Fruit fly (Drosophila melanogaster) whole organism, embryonic: ENCODE results near the gene CG18265.

ENCODE experiments used
- Blimp-1 ChIP-seq: fragments of 200-800 bp; sonication (Bioruptor generic); optimal IDR thresholded peaks from 3 replicates; lab custom pipeline; 2018; ENCODE audit warnings: missing biosample characterization, missing genetic modification characterization, mild to moderate bottlenecking, moderate library complexity, missing genetic modification reagents
- Bteb2 ChIP-seq: fragments of 200-800 bp; sonication (Bioruptor generic); optimal IDR thresholded peaks from 2 replicates; lab custom pipeline; 2016; ENCODE audit warnings: missing biosample characterization, missing genetic modification characterization
- CG10321 ChIP-seq: fragments of 200-800 bp; sonication (Bioruptor generic); IDR thresholded peaks from 2 replicates; pipeline ENCODE4 v1.3.6; 2022; ENCODE audit warnings: missing biosample characterization, missing genetic modification characterization
- CG10366 ChIP-seq: fragments of 200-800 bp; sonication (Bioruptor generic); IDR thresholded peaks from 2 replicates; pipeline ENCODE4 v1.3.6; 2022; ENCODE audit warnings: missing biosample characterization, missing genetic modification characterization
- CG11723 ChIP-seq: fragments of 200-800 bp; sonication (Bioruptor generic); optimal IDR thresholded peaks from 2 replicates; lab custom pipeline; 2017; ENCODE audit warnings: missing biosample characterization, mild to moderate bottlenecking, missing genetic modification characterization
- CG1233 ChIP-seq: fragments of 200-800 bp; sonication (Bioruptor generic); optimal IDR thresholded peaks from 4 replicates; lab custom pipeline; 2018; ENCODE audit warnings: missing biosample characterization, mild to moderate bottlenecking, missing genetic modification characterization
- CG12744 ChIP-seq: fragments of 200-800 bp; sonication (Bioruptor generic); optimal IDR thresholded peaks from 2 replicates; lab custom pipeline; 2016; ENCODE audit warnings: missing biosample characterization, missing genetic modification characterization
- CG13287 ChIP-seq: fragments of 200-800 bp; sonication (Bioruptor generic); IDR thresholded peaks from 2 replicates; pipeline ENCODE4 v1.3.6; 2022; ENCODE audit warnings: missing biosample characterization, missing genetic modification characterization; ENCODE audit not compliant: partially characterized antibody
- CG13894 ChIP-seq: fragments of 200-800 bp; sonication (Bioruptor generic); optimal IDR thresholded peaks from 3 replicates; lab custom pipeline; 2018; ENCODE audit warnings: missing biosample characterization, mild to moderate bottlenecking, missing genetic modification characterization, moderate library complexity
- CG16863 ChIP-seq: fragments of 200-800 bp; sonication (Bioruptor generic); optimal IDR thresholded peaks from 3 replicates; lab custom pipeline; 2016; ENCODE audit warnings: missing biosample characterization, missing genetic modification characterization
- CG18476 ChIP-seq: fragments of 200-800 bp; sonication (Bioruptor generic); optimal IDR thresholded peaks from 2 replicates; lab custom pipeline; 2016; ENCODE audit warnings: missing biosample characterization, mild to moderate bottlenecking, missing genetic modification characterization
- CG2875 ChIP-seq: fragments of 200-800 bp; sonication (Bioruptor generic); optimal IDR thresholded peaks from 2 replicates; lab custom pipeline; 2017; ENCODE audit warnings: missing biosample characterization, mild to moderate bottlenecking, missing genetic modification characterization, missing genetic modification reagents
- CG32772 ChIP-seq: fragments of 200-800 bp; sonication (Bioruptor generic); IDR thresholded peaks from 2 replicates; pipeline ENCODE4 v1.3.6; 2022; ENCODE audit warnings: missing biosample characterization, missing genetic modification characterization
- CG4360 ChIP-seq: fragments of 200-800 bp; sonication (Bioruptor generic); IDR thresholded peaks from 2 replicates; pipeline ENCODE4 v1.3.6; 2022; ENCODE audit warnings: missing biosample characterization, missing genetic modification characterization
- CG4707 ChIP-seq: fragments of 200-800 bp; sonication (Bioruptor generic); optimal IDR thresholded peaks from 2 replicates; lab custom pipeline; 2018; ENCODE audit warnings: missing biosample characterization, mild to moderate bottlenecking, missing genetic modification characterization, moderate library complexity
- CG4820 ChIP-seq: fragments of 200-800 bp; sonication (Bioruptor generic); optimal IDR thresholded peaks from 3 replicates; lab custom pipeline; 2016; ENCODE audit warnings: missing biosample characterization, missing genetic modification characterization
- CG5245 ChIP-seq: fragments of 200-800 bp; sonication (Bioruptor generic); optimal IDR thresholded peaks from 3 replicates; lab custom pipeline; 2016; ENCODE audit warnings: missing biosample characterization, missing genetic modification characterization
- CG7839 ChIP-seq: fragments of 200-800 bp; sonication (Bioruptor generic); optimal IDR thresholded peaks from 3 replicates; lab custom pipeline; 2018; ENCODE audit warnings: missing biosample characterization, mild to moderate bottlenecking, missing genetic modification characterization, moderate library complexity
- CG8290 ChIP-seq, 3 experiments: fragments of 200-800 bp; sonication (Bioruptor generic); optimal IDR thresholded peaks; 2 replicates each; lab custom pipeline; 2016 to 2019; ENCODE audit warnings: missing biosample characterization in 3 of 3, missing genetic modification characterization in 3 of 3, mild to moderate bottlenecking in 2 of 3, moderate library complexity in 1 of 3
- CG8359 ChIP-seq: fragments of 200-800 bp; sonication (Bioruptor generic); optimal IDR thresholded peaks from 2 replicates; lab custom pipeline; 2017; ENCODE audit warnings: missing biosample characterization, mild to moderate bottlenecking, missing genetic modification characterization, borderline replicate concordance
- CG9437 ChIP-seq: fragments of 200-800 bp; sonication (Bioruptor generic); optimal IDR thresholded peaks from 2 replicates; lab custom pipeline; 2018; ENCODE audit warnings: missing biosample characterization, mild to moderate bottlenecking, missing genetic modification characterization
- Dfd ChIP-seq, 2 experiments: fragments of >200 bp; optimal IDR thresholded peaks; 2 replicates each; lab custom pipeline; 2017; ENCODE audit warnings: missing biosample characterization in 2 of 2, missing genetic modification characterization in 2 of 2
- Eip74EF ChIP-seq, 2 experiments: fragments of 200-800 bp in 1 of 2; fragments of >200 bp in 1 of 2; sonication (Bioruptor generic) in 1 of 2; optimal IDR thresholded peaks; 2 replicates each; lab custom pipeline; 2017 to 2019; ENCODE audit warnings: missing biosample characterization in 2 of 2, missing genetic modification characterization in 2 of 2, mild to moderate bottlenecking in 1 of 2, moderate library complexity in 1 of 2
- Kr ChIP-seq: fragments of 200-800 bp; sonication (Bioruptor generic); optimal IDR thresholded peaks from 2 replicates; lab custom pipeline; 2017; ENCODE audit warnings: missing biosample characterization, mild to moderate bottlenecking, missing genetic modification characterization
- Mad ChIP-seq: fragments of 200-800 bp; sonication (Bioruptor generic); optimal IDR thresholded peaks from 2 replicates; lab custom pipeline; 2016; ENCODE audit warnings: missing biosample characterization, missing genetic modification characterization
- Mrtf ChIP-seq: fragments of 200-800 bp; sonication (Bioruptor generic); IDR thresholded peaks from 3 replicates; pipeline ENCODE4 v1.3.6; 2022; ENCODE audit warnings: missing biosample characterization, missing genetic modification characterization
- Sox102F ChIP-seq: fragments of 200-800 bp; sonication (Bioruptor generic); optimal IDR thresholded peaks from 2 replicates; lab custom pipeline; 2018; ENCODE audit warnings: missing biosample characterization, mild to moderate bottlenecking, missing genetic modification characterization, moderate library complexity
- Trl ChIP-seq, 3 experiments: fragments of >200 bp in 2 of 3; fragments of 200-800 bp in 1 of 3; sonication (Bioruptor generic) in 1 of 3; optimal IDR thresholded peaks; 2 replicates in 1 of 3; 3 replicates in 2 of 3; lab custom pipeline; 2016 to 2017; ENCODE audit warnings: missing biosample characterization in 1 of 3, missing genetic modification characterization in 1 of 3
- ac ChIP-seq: fragments of 200-800 bp; sonication (Bioruptor generic); optimal IDR thresholded peaks from 3 replicates; lab custom pipeline; 2017; ENCODE audit warnings: missing biosample characterization, mild to moderate bottlenecking, missing genetic modification characterization
- ash1 ChIP-seq: fragments of 200-800 bp; sonication (Bioruptor generic); optimal IDR thresholded peaks from 2 replicates; lab custom pipeline; 2018; ENCODE audit warnings: missing biosample characterization, mild to moderate bottlenecking, missing genetic modification characterization
- bcd ChIP-seq: fragments of 200-800 bp; sonication (Bioruptor generic); optimal IDR thresholded peaks from 2 replicates; lab custom pipeline; 2017; ENCODE audit warnings: missing biosample characterization, mild to moderate bottlenecking, missing genetic modification characterization
- cg ChIP-seq: fragments of 200-800 bp; sonication (Bioruptor generic); optimal IDR thresholded peaks from 3 replicates; lab custom pipeline; 2019; ENCODE audit warnings: missing biosample characterization, mild to moderate bottlenecking, missing genetic modification characterization, moderate library complexity
- cwo ChIP-seq: fragments of 200-800 bp; sonication (Bioruptor generic); optimal IDR thresholded peaks from 3 replicates; lab custom pipeline; 2017; ENCODE audit warnings: missing biosample characterization, missing genetic modification characterization, mild to moderate bottlenecking, moderate library complexity, missing genetic modification reagents
- fd64A ChIP-seq: fragments of 200-800 bp; sonication (Bioruptor generic); optimal IDR thresholded peaks from 3 replicates; lab custom pipeline; 2018; ENCODE audit warnings: missing biosample characterization, mild to moderate bottlenecking, missing genetic modification characterization
- gcm ChIP-seq: fragments of 200-800 bp; sonication (Bioruptor generic); optimal IDR thresholded peaks from 2 replicates; lab custom pipeline; 2019; ENCODE audit warnings: missing biosample characterization, mild to moderate bottlenecking, missing genetic modification characterization, moderate library complexity
- hb ChIP-seq: fragments of 200-800 bp; sonication (Bioruptor generic); IDR thresholded peaks from 3 replicates; pipeline ENCODE4 v1.3.6; 2022; ENCODE audit warnings: missing biosample characterization, missing genetic modification characterization; ENCODE audit not compliant: partially characterized antibody
- her ChIP-seq: fragments of 200-800 bp; sonication (Bioruptor generic); optimal IDR thresholded peaks from 2 replicates; lab custom pipeline; 2016; ENCODE audit warnings: missing biosample characterization, missing genetic modification characterization
- nmo ChIP-seq: fragments of 200-800 bp; sonication (Bioruptor generic); optimal IDR thresholded peaks from 2 replicates; lab custom pipeline; 2018; ENCODE audit warnings: missing biosample characterization, mild to moderate bottlenecking, missing genetic modification characterization, moderate library complexity
- pfk ChIP-seq: fragments of 200-800 bp; sonication (Bioruptor generic); optimal IDR thresholded peaks from 2 replicates; lab custom pipeline; 2018; ENCODE audit warnings: missing biosample characterization, mild to moderate bottlenecking, missing genetic modification characterization, moderate library complexity
- pho ChIP-seq: fragments of 200-800 bp; sonication (Bioruptor generic); optimal IDR thresholded peaks from 2 replicates; lab custom pipeline; 2016; ENCODE audit warnings: missing biosample characterization, missing genetic modification characterization
- phol ChIP-seq: fragments of 200-800 bp; sonication (Bioruptor generic); optimal IDR thresholded peaks from 3 replicates; lab custom pipeline; 2018; ENCODE audit warnings: missing biosample characterization, mild to moderate bottlenecking, missing genetic modification characterization, moderate library complexity
- schlank ChIP-seq: fragments of 200-800 bp; sonication (Bioruptor generic); optimal IDR thresholded peaks from 2 replicates; lab custom pipeline; 2018; ENCODE audit warnings: missing biosample characterization, mild to moderate bottlenecking, missing genetic modification characterization
- seq ChIP-seq: fragments of 200-800 bp; sonication (Bioruptor generic); IDR thresholded peaks from 2 replicates; pipeline ENCODE4 v1.3.6; 2022; ENCODE audit warnings: missing biosample characterization, missing genetic modification characterization
- sug ChIP-seq: fragments of 200-800 bp; optimal IDR thresholded peaks from 2 replicates; lab custom pipeline; 2019; ENCODE audit warnings: missing biosample characterization, mild to moderate bottlenecking, missing genetic modification characterization, moderate library complexity
- ttk ChIP-seq: fragments of 200-800 bp; sonication (Bioruptor generic); IDR thresholded peaks from 2 replicates; pipeline ENCODE4 v2.1.2; 2022; ENCODE audit warnings: missing biosample characterization, missing genetic modification characterization
- tup ChIP-seq: fragments of 200-800 bp; sonication (Bioruptor generic); optimal IDR thresholded peaks from 2 replicates; lab custom pipeline; 2016; ENCODE audit warnings: missing biosample characterization, mild to moderate bottlenecking, missing genetic modification characterization, moderate library complexity
- vfl ChIP-seq: fragments of 200-800 bp; sonication (Bioruptor generic); optimal IDR thresholded peaks from 2 replicates; lab custom pipeline; 2016; ENCODE audit warnings: missing biosample characterization, missing genetic modification characterization
- zen ChIP-seq: fragments of 200-800 bp; sonication (Bioruptor generic); optimal IDR thresholded peaks from 3 replicates; lab custom pipeline; 2018; ENCODE audit warnings: missing biosample characterization, mild to moderate bottlenecking, missing genetic modification characterization, moderate library complexity

CG18265 gene

DNA sequence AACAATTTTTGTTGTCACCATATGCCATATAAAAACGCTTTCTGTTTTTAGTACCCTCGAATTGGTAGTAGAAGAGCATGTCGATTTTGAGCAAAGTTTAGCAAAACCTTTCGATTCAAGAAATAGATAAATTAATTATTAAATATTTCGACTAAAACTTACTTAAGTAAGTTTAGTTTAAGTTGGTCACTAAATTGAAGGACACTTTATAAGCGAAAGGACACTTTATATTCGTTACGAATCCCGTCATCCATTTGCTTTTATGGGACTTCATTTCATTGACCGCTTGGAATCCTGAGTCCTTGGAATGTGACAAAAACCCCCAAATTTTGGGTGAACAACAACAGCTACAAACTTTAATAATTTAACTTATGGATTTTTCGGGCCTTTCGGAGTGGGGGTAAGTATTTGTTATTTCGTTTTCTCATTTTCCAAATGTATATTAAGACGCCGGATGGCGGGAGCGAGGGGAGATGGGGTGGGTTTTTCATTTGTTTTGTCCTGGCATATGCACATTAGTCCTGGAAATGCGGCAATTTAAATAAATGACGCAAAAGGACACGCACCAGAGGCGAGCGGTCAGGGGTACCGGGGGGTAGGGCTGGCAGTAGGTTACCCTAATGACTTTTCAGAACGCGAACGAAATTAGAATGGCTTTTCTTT, 19.8 kb downstream of the CG18265 start (continued):
- no peak for TF ChIP-seq CG1233
- peak; percentile 20 for TF ChIP-seq nmo
- TF ChIP-seq seq (GFP tag; lab: Robert Waterston, UW) = no peak
- TF ChIP-seq CG18476 (GFP tag; lab: Kevin White, UChicago) = no peak
- TF ChIP-seq cg = no peak
- TF ChIP-seq Bteb2 (GFP tag; lab: Kevin White, UChicago) = no peak
- no peak for TF ChIP-seq CG8290 (GFP tag; optimal IDR thresholded peaks at IDR 0.05; lab: Kevin White, UChicago)
- TF ChIP-seq CG8290 (tag; optimal IDR thresholded peaks at IDR 0.05; lab: Kevin White, UChicago) = no peak
- TF ChIP-seq Dfd (GFP tag; optimal IDR thresholded peaks at IDR 0.05; lab: Kevin White, UChicago) = no peak
- no peak for TF ChIP-seq her (GFP tag; lab: Kevin White, UChicago)
- TF ChIP-seq CG13894 (tag; lab: Kevin White, UChicago) = no peak
- TF ChIP-seq sug (tag; lab: Kevin White, UChicago) = no peak
- TF ChIP-seq Trl (optimal IDR thresholded peaks at IDR 0.05; lab: Kevin White, UChicago) = no peak
- TF ChIP-seq Trl (GFP tag; optimal IDR thresholded peaks at IDR 0.05; lab: Kevin White, UChicago) = no peak
- no peak for TF ChIP-seq Mrtf (GFP tag; lab: Robert Waterston, UW)
- no peak for TF ChIP-seq CG2875 (GFP tag; lab: Kevin White, UChicago)
- no peak for TF ChIP-seq zen (tag; lab: Kevin White, UChicago)
- TF ChIP-seq tup (GFP tag; lab: Kevin White, UChicago) = peak; percentile 13
- no peak for TF ChIP-seq pfk (GFP tag; lab: Kevin White, UChicago)
- no peak; the same call in 1 of the 2 replicates for TF ChIP-seq CG10366 (GFP tag; lab: Robert Waterston, UW)
- TF ChIP-seq schlank (tag; lab: Kevin White, UChicago) = no peak
- no peak for TF ChIP-seq bcd (GFP tag; lab: Kevin White, UChicago)
- TF ChIP-seq CG16863 (GFP tag; lab: Kevin White, UChicago) = no peak
- no peak for TF ChIP-seq ac (GFP tag; lab: Kevin White, UChicago)
- TF ChIP-seq CG4707 = no peak
- TF ChIP-seq CG11723 = no peak
- no peak for TF ChIP-seq gcm (GFP tag; lab: Kevin White, UChicago)
- no peak for TF ChIP-seq ttk (GFP tag; lab: Robert Waterston, UW)
- TF ChIP-seq CG4360 (GFP tag; lab: Robert Waterston, UW) = peak; percentile 43
- no peak for TF ChIP-seq vfl
- no peak for TF ChIP-seq Kr
- TF ChIP-seq phol = peak; percentile 20
- no peak for TF ChIP-seq pho (GFP tag; lab: Kevin White, UChicago)
- peak; percentile 50 for TF ChIP-seq Sox102F
- no peak for TF ChIP-seq cwo (GFP tag; lab: Kevin White, UChicago)
- no peak for TF ChIP-seq CG8359
- peak; percentile 52 for TF ChIP-seq CG7839
- TF ChIP-seq CG13287 (GFP tag; lab: Robert Waterston, UW) = no peak
- no peak for TF ChIP-seq CG4820
- no peak for TF ChIP-seq Mad (GFP tag; lab: Kevin White, UChicago)
- no peak for TF ChIP-seq CG9437 (GFP tag; lab: Kevin White, UChicago)
- peak; percentile 44 for TF ChIP-seq Blimp-1 (GFP tag; lab: Kevin White, UChicago)
- TF ChIP-seq Eip74EF (GFP tag; optimal IDR thresholded peaks at IDR 0.05; lab: Kevin White, UChicago) = no peak
- TF ChIP-seq fd64A = no peak
- no peak for TF ChIP-seq CG32772 (GFP tag; lab: Robert Waterston, UW)
- TF ChIP-seq CG12744 (GFP tag; lab: Kevin White, UChicago) = no peak
- no peak for TF ChIP-seq CG10321 (GFP tag; lab: Robert Waterston, UW)
- no peak for TF ChIP-seq CG5245 (GFP tag; lab: Kevin White, UChicago)
- no peak for TF ChIP-seq ash1 (GFP tag; lab: Kevin White, UChicago)
- TF ChIP-seq hb (GFP tag; lab: Robert Waterston, UW) = no peak
